Fruit fly (Drosophila melanogaster) Kc167 (cell line): ENCODE results near the gene CG32074.

Source experiments
- Myc ChIP-seq: fragments of >200 bp; optimal IDR thresholded peaks from 2 replicates; lab custom pipeline; 2017; ENCODE audit warnings: missing external identifiers
- Sin3A ChIP-seq: fragments of >200 bp; optimal IDR thresholded peaks from 2 replicates; lab custom pipeline; 2018; ENCODE audit warnings: missing external identifiers
- h ChIP-seq: fragments of >200 bp; optimal IDR thresholded peaks from 3 replicates; lab custom pipeline; 2018; ENCODE audit warnings: missing external identifiers
- insv ChIP-seq: fragments of >200 bp; optimal IDR thresholded peaks from 3 replicates; lab custom pipeline; 2018; ENCODE audit warnings: missing external identifiers
- psq ChIP-seq: fragments of >200 bp; optimal IDR thresholded peaks from 2 replicates; lab custom pipeline; 2017; ENCODE audit warnings: missing external identifiers
- ttk ChIP-seq: sonication (Bioruptor generic); optimal IDR thresholded peaks from 2 replicates; lab custom pipeline; 2017; ENCODE audit warnings: missing external identifiers

Gene CG32074

DNA sequence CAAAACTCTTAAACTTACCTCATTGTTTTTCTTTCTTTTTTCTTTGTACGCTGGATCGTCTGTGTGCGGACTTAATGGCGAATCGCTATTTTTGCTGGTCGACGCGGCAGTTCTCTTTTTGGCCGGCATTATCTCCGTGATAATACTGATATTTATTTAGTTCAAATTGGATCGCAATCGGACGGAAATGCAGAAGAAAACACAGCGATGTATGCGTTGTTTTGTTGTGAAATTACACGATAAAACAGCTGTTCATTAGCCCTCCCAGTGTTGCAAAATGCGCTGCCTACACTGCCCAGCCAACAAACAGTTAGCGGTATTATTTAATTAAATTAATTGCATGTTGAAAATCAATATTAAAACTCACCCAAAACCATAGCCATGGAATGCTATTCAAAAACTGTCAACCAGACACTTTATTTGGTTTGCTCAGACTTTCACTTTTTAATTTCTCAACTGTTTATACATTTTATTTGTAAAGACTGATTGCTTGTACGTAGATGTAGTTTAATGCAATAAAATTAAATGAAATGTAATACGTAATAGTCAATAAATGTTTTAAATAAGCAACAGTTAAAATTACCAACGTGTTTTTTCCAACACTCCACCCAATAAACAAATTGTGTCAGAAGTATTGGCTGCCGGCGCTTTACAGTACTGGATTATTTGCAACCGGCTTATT lies 34.0 kb downstream of the CG32074 start, which contains the start of the genes Irbp18 and APP-BP1:
TSS of gene Irbp18 (minus strand) at position 205 of the 682 bp plus-strand sequence.
TSS of gene APP-BP1 (plus strand) at position 431 of the 682 bp plus-strand sequence.
- TF ChIP-seq psq (lab: Kevin White, UChicago) (no peak), Myc (lab: Kevin White, UChicago) (no peak), insv (lab: Kevin White, UChicago) (no peak), h (lab: Kevin White, UChicago) (no peak), ttk (lab: Kevin White, UChicago) (no peak), Sin3A (no peak)

- no peak for TF ChIP-seq Myc (lab: Kevin White, UChicago)
These were observed 35.8 kb downstream of the CG32074 start, which contains the start of the genes CG46439, Iyd and CG33947 for dm6 chr3L:11096195-11096908. TSS of gene CG46439 (minus strand) at chr3L:11096245. TSS of gene Iyd (minus strand) at chr3L:11096245. TSS of gene CG33947 (plus strand) at chr3L:11096496.

DNA sequence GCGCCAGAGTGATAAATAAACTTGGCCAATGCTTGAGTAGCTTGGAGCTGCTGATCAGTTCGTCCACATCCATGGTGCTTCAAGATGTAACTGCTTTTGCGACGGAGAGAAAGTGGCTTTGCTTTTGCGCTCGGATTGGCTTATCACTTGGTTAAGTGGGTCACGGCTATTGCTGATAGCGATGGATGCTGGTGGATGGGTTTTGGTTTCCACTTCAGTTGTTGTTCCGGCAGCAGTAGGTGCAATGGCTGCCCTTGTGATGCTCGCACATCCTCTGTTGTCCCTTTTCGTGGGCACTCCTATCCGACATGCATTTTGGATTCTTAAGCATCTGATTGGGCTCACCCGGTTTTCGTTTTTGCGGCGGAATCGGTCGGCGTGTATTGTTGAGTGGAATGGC lies 37.8 kb downstream of the CG32074 start:
- no peak for TF ChIP-seq ttk (lab: Kevin White, UChicago)
- no peak for TF ChIP-seq Myc (lab: Kevin White, UChicago)
- no peak for TF ChIP-seq psq (lab: Kevin White, UChicago)
- TF ChIP-seq insv (lab: Kevin White, UChicago), result no peak

dm6 chr3L:11093046-11093520 lies 39.0 kb downstream of the CG32074 start, which contains the start of gene JIL-1:
TSS of gene JIL-1 (minus strand) at chr3L:11093193.
- TF ChIP-seq insv (lab: Kevin White, UChicago), result no peak
- no peak for TF ChIP-seq Myc (lab: Kevin White, UChicago)
- no peak for TF ChIP-seq psq (lab: Kevin White, UChicago)
- no peak for TF ChIP-seq Sin3A
- TF ChIP-seq h (lab: Kevin White, UChicago), result no peak
- no peak for TF ChIP-seq ttk (lab: Kevin White, UChicago)

- TF ChIP-seq psq (lab: Kevin White, UChicago) (no peak), insv (lab: Kevin White, UChicago) (no peak), ttk (lab: Kevin White, UChicago) (no peak), Sin3A (no peak), h (lab: Kevin White, UChicago) (no peak), Myc (lab: Kevin White, UChicago) (no peak)
These were observed 39.5 kb downstream of the CG32074 start for dm6 chr3L:11092610-11092961.

- no peak for TF ChIP-seq Sin3A
- no peak for TF ChIP-seq psq (lab: Kevin White, UChicago)
These were observed 40.0 kb downstream of the CG32074 start for dm6 chr3L:11091943-11092609.

- TF ChIP-seq Myc (lab: Kevin White, UChicago), result no peak
- TF ChIP-seq psq (lab: Kevin White, UChicago), result no peak
- no peak for TF ChIP-seq insv (lab: Kevin White, UChicago)
- TF ChIP-seq h (lab: Kevin White, UChicago), result no peak
- no peak for TF ChIP-seq ttk (lab: Kevin White, UChicago)
- no peak for TF ChIP-seq Sin3A
These were observed 42.2 kb downstream of the CG32074 start for dm6 chr3L:11089805-11090440.

DNA sequence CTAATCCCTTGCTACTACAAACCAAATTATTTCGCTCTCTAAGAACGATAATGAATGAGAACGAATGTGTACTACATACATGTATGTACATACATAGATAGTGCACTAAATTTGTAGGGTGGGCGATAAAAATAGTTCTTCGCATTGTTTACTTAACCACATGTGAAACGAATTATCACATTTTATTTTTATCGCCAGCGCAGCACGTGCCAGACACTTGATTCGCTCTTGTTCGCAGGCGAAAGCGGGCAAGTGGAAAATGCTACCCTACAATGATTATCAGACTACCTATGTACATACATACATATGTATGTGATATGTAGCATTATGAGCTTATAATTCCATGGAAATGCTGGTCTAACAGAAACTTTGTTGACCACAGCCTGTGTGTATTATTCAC lies 46.3 kb downstream of the CG32074 start:
- no peak for TF ChIP-seq ttk (lab: Kevin White, UChicago)
- no peak for TF ChIP-seq psq (lab: Kevin White, UChicago)
- TF ChIP-seq Myc (lab: Kevin White, UChicago), result no peak
- TF ChIP-seq h (lab: Kevin White, UChicago), result no peak
- TF ChIP-seq Sin3A, result no peak
- TF ChIP-seq insv (lab: Kevin White, UChicago), result no peak

- TF ChIP-seq Myc (lab: Kevin White, UChicago) (no peak), psq (lab: Kevin White, UChicago) (no peak), h (lab: Kevin White, UChicago) (no peak)
These were observed 47.4 kb downstream of the CG32074 start for dm6 chr3L:11084557-11085231.

DNA sequence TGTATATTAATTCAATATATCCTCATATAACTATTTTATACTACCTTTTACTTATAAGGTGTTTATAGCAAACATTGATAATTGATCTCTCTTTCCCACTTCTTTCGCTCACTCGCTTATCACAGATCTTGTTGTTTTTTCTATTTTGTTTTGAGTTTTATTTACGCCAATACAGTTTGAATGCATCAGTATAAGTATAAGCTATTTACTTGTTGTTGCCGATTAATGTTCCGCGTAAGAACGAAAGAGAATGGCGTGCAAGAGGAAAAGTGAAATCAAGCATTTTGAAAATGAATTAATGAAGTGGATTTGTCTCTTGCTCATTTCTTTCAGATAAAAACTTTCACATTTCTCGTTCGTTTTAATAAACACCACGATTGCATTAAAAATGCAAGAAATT lies 48.5 kb downstream of the CG32074 start:
- TF ChIP-seq Myc (lab: Kevin White, UChicago) (no peak), ttk (lab: Kevin White, UChicago) (no peak), Sin3A (no peak), h (lab: Kevin White, UChicago) (no peak), insv (lab: Kevin White, UChicago) (no peak), psq (lab: Kevin White, UChicago) (no peak)
